Fruit fly (Drosophila melanogaster) whole organism, embryonic: ENCODE measurements around the gene Rbcn-3B.

ENCODE experiments used
- Atf3 ChIP-seq: fragments of 200-800 bp; sonication (Bioruptor generic); optimal IDR thresholded peaks from 3 replicates; lab custom pipeline; 2016; ENCODE audit warnings: missing biosample characterization, missing genetic modification characterization
- BEAF-32 ChIP-seq: fragments of 200-800 bp; sonication (Bioruptor generic); optimal IDR thresholded peaks from 3 replicates; lab custom pipeline; 2017; ENCODE audit warnings: missing biosample characterization, missing genetic modification characterization, mild to moderate bottlenecking, moderate library complexity, missing genetic modification reagents
- Bgb ChIP-seq: fragments of 200-800 bp; sonication (Bioruptor generic); IDR thresholded peaks from 2 replicates; pipeline ENCODE4 v1.3.6; 2022; ENCODE audit warnings: missing biosample characterization, missing genetic modification characterization; ENCODE audit not compliant: partially characterized antibody
- CG10209 ChIP-seq: fragments of 200-800 bp; sonication (Bioruptor generic); optimal IDR thresholded peaks from 3 replicates; lab custom pipeline; 2017; ENCODE audit warnings: missing biosample characterization, mild to moderate bottlenecking, missing genetic modification characterization, missing genetic modification reagents
- CG11398 ChIP-seq: fragments of 200-800 bp; sonication (Bioruptor generic); optimal IDR thresholded peaks from 2 replicates; lab custom pipeline; 2016; ENCODE audit warnings: missing biosample characterization, missing genetic modification characterization
- CG12071 ChIP-seq: fragments of 200-800 bp; sonication (Bioruptor generic); optimal IDR thresholded peaks from 3 replicates; lab custom pipeline; 2018; ENCODE audit warnings: missing biosample characterization, mild to moderate bottlenecking, missing genetic modification characterization
- CG12769 ChIP-seq: fragments of 200-800 bp; sonication (Bioruptor generic); optimal IDR thresholded peaks from 2 replicates; lab custom pipeline; 2019; ENCODE audit warnings: missing biosample characterization, mild to moderate bottlenecking, missing genetic modification characterization, moderate library complexity
- CG12942 ChIP-seq: fragments of 200-800 bp; sonication (Bioruptor generic); optimal IDR thresholded peaks from 3 replicates; lab custom pipeline; 2016; ENCODE audit warnings: missing biosample characterization, missing genetic modification characterization
- CG14860 ChIP-seq: fragments of 200-800 bp; sonication (Bioruptor generic); IDR thresholded peaks from 3 replicates; pipeline ENCODE4 v1.3.6; 2022; ENCODE audit warnings: missing biosample characterization, missing genetic modification characterization; ENCODE audit not compliant: partially characterized antibody
- CG15696 ChIP-seq: fragments of 200-800 bp; sonication (Bioruptor generic); optimal IDR thresholded peaks from 2 replicates; lab custom pipeline; 2019; ENCODE audit warnings: missing biosample characterization, mild to moderate bottlenecking, missing genetic modification characterization, moderate library complexity
- CG1647 ChIP-seq: fragments of 200-800 bp; sonication (Bioruptor generic); optimal IDR thresholded peaks from 3 replicates; lab custom pipeline; 2016; ENCODE audit warnings: missing biosample characterization, missing genetic modification characterization
- CG2129 ChIP-seq: fragments of 200-800 bp; sonication (Bioruptor generic); IDR thresholded peaks from 2 replicates; pipeline ENCODE4 v1.3.6; 2022; ENCODE audit warnings: missing biosample characterization, missing genetic modification characterization; ENCODE audit not compliant: partially characterized antibody
- CG30403 ChIP-seq: fragments of 200-800 bp; sonication (Bioruptor generic); optimal IDR thresholded peaks from 3 replicates; lab custom pipeline; 2016; ENCODE audit warnings: missing biosample characterization, missing genetic modification characterization
- CG31441 ChIP-seq: fragments of 200-800 bp; sonication (Bioruptor generic); IDR thresholded peaks from 2 replicates; pipeline ENCODE4 v1.3.6; 2022; ENCODE audit warnings: missing biosample characterization, missing genetic modification characterization
- CG33557 ChIP-seq: fragments of 200-800 bp; sonication (Bioruptor generic); optimal IDR thresholded peaks from 2 replicates; lab custom pipeline; 2019; ENCODE audit warnings: missing biosample characterization, mild to moderate bottlenecking, missing genetic modification characterization, moderate library complexity
- CG3995 ChIP-seq: fragments of 200-800 bp; sonication (Bioruptor generic); optimal IDR thresholded peaks from 3 replicates; lab custom pipeline; 2016; ENCODE audit warnings: missing biosample characterization, missing genetic modification characterization
- CG4707 ChIP-seq: fragments of 200-800 bp; sonication (Bioruptor generic); optimal IDR thresholded peaks from 2 replicates; lab custom pipeline; 2018; ENCODE audit warnings: missing biosample characterization, mild to moderate bottlenecking, missing genetic modification characterization, moderate library complexity
- CG9932 ChIP-seq: fragments of 200-800 bp; sonication (Bioruptor generic); IDR thresholded peaks from 2 replicates; pipeline ENCODE4 v1.3.6; 2022; ENCODE audit warnings: missing biosample characterization, missing genetic modification characterization
- CoRest ChIP-seq: fragments of 200-800 bp; sonication (Bioruptor generic); optimal IDR thresholded peaks from 3 replicates; lab custom pipeline; 2018; ENCODE audit warnings: missing biosample characterization, mild to moderate bottlenecking, missing genetic modification characterization, moderate library complexity
- Dad ChIP-seq: fragments of 200-800 bp; sonication (Bioruptor generic); optimal IDR thresholded peaks from 3 replicates; lab custom pipeline; 2016; ENCODE audit warnings: missing biosample characterization, missing genetic modification characterization
- Dip2 ChIP-seq: fragments of 200-800 bp; sonication (Bioruptor generic); IDR thresholded peaks from 2 replicates; pipeline ENCODE4 v1.3.6; 2022; ENCODE audit warnings: missing biosample characterization, missing genetic modification characterization
- Dref ChIP-seq: fragments of 200-800 bp; sonication (Bioruptor generic); IDR thresholded peaks from 2 replicates; pipeline ENCODE4 v1.3.6; 2022; ENCODE audit warnings: missing biosample characterization, missing genetic modification characterization
- HmgZ ChIP-seq: fragments of 200-800 bp; sonication (Bioruptor generic); optimal IDR thresholded peaks from 2 replicates; lab custom pipeline; 2018; ENCODE audit warnings: missing biosample characterization, mild to moderate bottlenecking, missing genetic modification characterization
- Lpt ChIP-seq: fragments of >200 bp; optimal IDR thresholded peaks from 2 replicates; lab custom pipeline; 2018; ENCODE audit warnings: missing biosample characterization, missing genetic modification characterization
- Max ChIP-seq: fragments of 200-800 bp; sonication (Bioruptor generic); optimal IDR thresholded peaks from 2 replicates; lab custom pipeline; 2016; ENCODE audit warnings: missing biosample characterization, mild to moderate bottlenecking, missing genetic modification characterization
- Nf-YC ChIP-seq: fragments of 200-800 bp; optimal IDR thresholded peaks from 3 replicates; lab custom pipeline; 2019; ENCODE audit warnings: missing biosample characterization, mild to moderate bottlenecking, missing genetic modification characterization, moderate library complexity
- Scr ChIP-seq: fragments of 200-800 bp; sonication (Bioruptor generic); IDR thresholded peaks from 2 replicates; pipeline ENCODE4 v1.3.6; 2022; ENCODE audit warnings: missing biosample characterization, missing genetic modification characterization; ENCODE audit not compliant: partially characterized antibody
- Side ChIP-seq: fragments of 200-800 bp; sonication (Bioruptor generic); optimal IDR thresholded peaks from 2 replicates; lab custom pipeline; 2016; ENCODE audit warnings: missing biosample characterization, missing genetic modification characterization
- Ssrp ChIP-seq: fragments of 200-800 bp; sonication (Bioruptor generic); optimal IDR thresholded peaks from 2 replicates; lab custom pipeline; 2018; ENCODE audit warnings: missing biosample characterization, mild to moderate bottlenecking, missing genetic modification characterization, moderate library complexity
- Vsx1 ChIP-seq: fragments of 200-800 bp; sonication (Bioruptor generic); optimal IDR thresholded peaks from 2 replicates; lab custom pipeline; 2017; ENCODE audit warnings: missing biosample characterization, mild to moderate bottlenecking, missing genetic modification characterization, missing genetic modification reagents
- Xbp1 ChIP-seq: fragments of 200-800 bp; sonication (Bioruptor generic); optimal IDR thresholded peaks from 3 replicates; lab custom pipeline; 2016; ENCODE audit warnings: missing biosample characterization, mild to moderate bottlenecking, missing genetic modification characterization
- YL-1 ChIP-seq: fragments of 200-800 bp; sonication (Bioruptor generic); optimal IDR thresholded peaks from 3 replicates; lab custom pipeline; 2017; ENCODE audit warnings: missing biosample characterization, mild to moderate bottlenecking, missing genetic modification characterization
- chif ChIP-seq, 2 experiments: fragments of 200-800 bp; sonication (Bioruptor generic); optimal IDR thresholded peaks; 3 replicates each; lab custom pipeline; 2016; ENCODE audit warnings: missing biosample characterization in 2 of 2, missing genetic modification characterization in 2 of 2
- da ChIP-seq: fragments of 200-800 bp; sonication (Bioruptor generic); optimal IDR thresholded peaks from 2 replicates; lab custom pipeline; 2016; ENCODE audit warnings: missing biosample characterization, missing genetic modification characterization
- ftz-f1 ChIP-seq: fragments of 200-800 bp; sonication (Bioruptor generic); optimal IDR thresholded peaks from 2 replicates; lab custom pipeline; 2016; ENCODE audit warnings: missing biosample characterization, missing genetic modification characterization
- grau ChIP-seq: fragments of 200-800 bp; optimal IDR thresholded peaks from 3 replicates; lab custom pipeline; 2019; ENCODE audit warnings: missing biosample characterization, mild to moderate bottlenecking, missing genetic modification characterization, moderate library complexity
- hbn ChIP-seq: fragments of 200-800 bp; sonication (Bioruptor generic); IDR thresholded peaks from 2 replicates; pipeline ENCODE4 v1.3.6; 2022; ENCODE audit warnings: missing biosample characterization, missing genetic modification characterization; ENCODE audit not compliant: partially characterized antibody
- ind ChIP-seq: fragments of 200-800 bp; sonication (Bioruptor generic); optimal IDR thresholded peaks from 3 replicates; lab custom pipeline; 2016; ENCODE audit warnings: missing biosample characterization, missing genetic modification characterization
- insv ChIP-seq, 2 experiments: fragments of 200-800 bp; sonication (Bioruptor generic); optimal IDR thresholded peaks; 3 replicates each; lab custom pipeline; 2016 to 2018; ENCODE audit warnings: missing biosample characterization in 2 of 2, missing genetic modification characterization in 2 of 2
- ken ChIP-seq: fragments of 200-800 bp; sonication (Bioruptor generic); IDR thresholded peaks from 3 replicates; pipeline ENCODE4 v1.3.6; 2022; ENCODE audit warnings: missing biosample characterization, missing genetic modification characterization
- lab ChIP-seq: fragments of 200-800 bp; sonication (Bioruptor generic); optimal IDR thresholded peaks from 3 replicates; lab custom pipeline; 2017; ENCODE audit warnings: missing biosample characterization, missing genetic modification characterization, mild to moderate bottlenecking, moderate library complexity, missing genetic modification reagents
- lbe ChIP-seq: fragments of 200-800 bp; sonication (Bioruptor generic); optimal IDR thresholded peaks from 2 replicates; lab custom pipeline; 2016; ENCODE audit warnings: missing biosample characterization, mild to moderate bottlenecking, missing genetic modification characterization
- lola ChIP-seq, 3 experiments: fragments of >200 bp in 2 of 3; fragments of 200-800 bp in 1 of 3; sonication (Bioruptor generic) in 1 of 3; optimal IDR thresholded peaks; 2 replicates each; lab custom pipeline; 2017 to 2019; ENCODE audit warnings: missing biosample characterization in 3 of 3, missing genetic modification characterization in 3 of 3, mild to moderate bottlenecking in 1 of 3, moderate library complexity in 1 of 3
- nau ChIP-seq: fragments of 200-800 bp; sonication (Bioruptor generic); optimal IDR thresholded peaks from 3 replicates; lab custom pipeline; 2017; ENCODE audit warnings: missing biosample characterization, mild to moderate bottlenecking, missing genetic modification characterization, missing genetic modification reagents
- phol ChIP-seq: fragments of 200-800 bp; sonication (Bioruptor generic); optimal IDR thresholded peaks from 3 replicates; lab custom pipeline; 2018; ENCODE audit warnings: missing biosample characterization, mild to moderate bottlenecking, missing genetic modification characterization, moderate library complexity
- sisA ChIP-seq: fragments of 200-800 bp; sonication (Bioruptor generic); IDR thresholded peaks from 2 replicates; pipeline ENCODE4 v1.3.6; 2022; ENCODE audit warnings: missing biosample characterization, missing genetic modification characterization
- trem ChIP-seq: fragments of 200-800 bp; optimal IDR thresholded peaks from 3 replicates; lab custom pipeline; 2019; ENCODE audit warnings: missing biosample characterization, mild to moderate bottlenecking, missing genetic modification characterization, moderate library complexity
- tup ChIP-seq: fragments of 200-800 bp; sonication (Bioruptor generic); optimal IDR thresholded peaks from 2 replicates; lab custom pipeline; 2016; ENCODE audit warnings: missing biosample characterization, mild to moderate bottlenecking, missing genetic modification characterization, moderate library complexity
- unc-4 ChIP-seq: fragments of 200-800 bp; sonication (Bioruptor generic); IDR thresholded peaks from 2 replicates; pipeline ENCODE4 v1.3.6; 2022; ENCODE audit warnings: missing biosample characterization, missing genetic modification characterization; ENCODE audit not compliant: partially characterized antibody
- vnd ChIP-seq: fragments of 200-800 bp; sonication (Bioruptor generic); IDR thresholded peaks from 3 replicates; pipeline ENCODE4 v1.3.6; 2022; ENCODE audit warnings: missing biosample characterization, missing genetic modification characterization; ENCODE audit not compliant: partially characterized antibody

The Rbcn-3B gene

DNA sequence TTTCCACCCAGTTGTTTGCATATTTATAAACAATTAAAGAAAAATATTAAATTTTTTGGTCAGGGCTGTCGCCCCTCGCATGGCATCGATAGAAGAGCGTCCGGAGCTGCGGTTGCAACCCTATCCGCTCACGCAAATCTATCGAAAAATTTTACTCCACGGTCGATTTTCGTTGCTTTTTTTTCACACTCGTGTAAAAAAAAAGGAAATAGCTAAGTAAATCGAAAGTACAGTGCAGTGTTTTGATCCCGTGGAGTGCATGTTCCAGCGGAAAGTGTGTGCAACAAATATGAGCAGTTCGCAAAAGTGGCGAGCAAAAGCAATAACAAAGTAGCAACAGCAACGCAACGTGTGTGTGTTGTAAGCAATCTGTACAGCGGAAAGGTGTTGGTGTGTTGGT is at the start of gene Rbcn-3B, which contains the start of gene Edem1:
Gene Rbcn-3B (plus strand): TSS at position 164 of the 400 bp plus-strand sequence.
Gene Edem1 (minus strand): TSS at position 71 of the 400 bp plus-strand sequence.
- TF ChIP-seq HmgZ (tag; lab: Kevin White, UChicago) (peak; percentile 12), Dref (peak; percentile 64), Vsx1 (GFP tag; lab: Kevin White, UChicago) (no peak), CG30403 (GFP tag; lab: Kevin White, UChicago) (no peak), Scr (GFP tag; lab: Robert Waterston, UW) (peak; percentile 53), YL-1 (GFP tag; lab: Kevin White, UChicago) (peak; percentile 41), Ssrp (no peak), ken (GFP tag; lab: Robert Waterston, UW) (no peak), CG3995 (GFP tag; lab: Kevin White, UChicago) (peak; percentile 77), phol (tag; lab: Kevin White, UChicago) (no peak), CG4707 (GFP tag; lab: Kevin White, UChicago) (no peak), CG33557 (GFP tag; lab: Kevin White, UChicago) (no peak), CoRest (tag; lab: Kevin White, UChicago) (no peak), CG12071 (GFP tag; lab: Kevin White, UChicago) (no peak), Max (GFP tag; lab: Kevin White, UChicago) (peak; percentile 15), insv (GFP tag; optimal IDR thresholded peaks at IDR 0.05; lab: Kevin White, UChicago) (no peak), BEAF-32 (GFP tag; lab: Kevin White, UChicago) (peak; percentile 68), CG15696 (tag; lab: Kevin White, UChicago) (no peak), Dad (GFP tag; lab: Kevin White, UChicago) (no peak), trem (tag; lab: Kevin White, UChicago) (peak; percentile 20), lola (GFP tag; optimal IDR thresholded peaks at IDR 0.05; lab: Kevin White, UChicago) (no peak), Dip2 (GFP tag; lab: Robert Waterston, UW) (no peak), unc-4 (GFP tag; lab: Robert Waterston, UW) (0 out of 2 replicates have a peak, but pooled peaks have one; percentile 32), CG10209 (GFP tag; lab: Kevin White, UChicago) (no peak), grau (no peak), Atf3 (GFP tag; lab: Kevin White, UChicago) (no peak), Xbp1 (GFP tag; lab: Kevin White, UChicago) (no peak), CG31441 (GFP tag; lab: Robert Waterston, UW) (no peak), Nf-YC (tag; lab: Kevin White, UChicago) (no peak), CG14860 (GFP tag; lab: Robert Waterston, UW) (0 out of 3 replicates have a peak, but pooled peaks have one; percentile 31), Bgb (GFP tag; lab: Robert Waterston, UW) (peak; percentile 38), Lpt (GFP tag; lab: Kevin White, UChicago) (no peak), nau (no peak), da (no peak), CG1647 (no peak), ind (GFP tag; lab: Kevin White, UChicago) (no peak), lab (GFP tag; lab: Kevin White, UChicago) (peak; percentile 16), CG12942 (GFP tag; lab: Kevin White, UChicago) (no peak), chif (GFP tag; optimal IDR thresholded peaks at IDR 0.05; lab: Kevin White, UChicago) (no peak), tup (GFP tag; lab: Kevin White, UChicago) (no peak), ftz-f1 (GFP tag; lab: Kevin White, UChicago) (no peak), vnd (GFP tag; lab: Robert Waterston, UW) (peak; percentile 40; the same call in 1 of the 3 replicates), Side (GFP tag; lab: Kevin White, UChicago) (no peak), sisA (GFP tag; lab: Robert Waterston, UW) (no peak), CG2129 (GFP tag; lab: Robert Waterston, UW) (0 out of 2 replicates have a peak, but pooled peaks have one; percentile 23), hbn (GFP tag; lab: Robert Waterston, UW) (peak; percentile 43), lbe (peak; percentile 12), CG9932 (GFP tag; lab: Robert Waterston, UW) (no peak), CG12769 (tag; lab: Kevin White, UChicago) (no peak), CG11398 (GFP tag; lab: Kevin White, UChicago) (no peak)
